Fruit fly (Drosophila melanogaster) whole organism, embryonic: ENCODE measurements around the gene ATPsyngamma.
A peak's percentile ranks its signal among the peaks of the same experiment; 100 is the strongest.

Experiments used
- Atf-2 ChIP-seq: fragments of 200-800 bp; sonication (Bioruptor generic); optimal IDR thresholded peaks from 2 replicates; lab custom pipeline; 2016; ENCODE audit warnings: missing biosample characterization, missing genetic modification characterization
- CG10366 ChIP-seq: fragments of 200-800 bp; sonication (Bioruptor generic); IDR thresholded peaks from 2 replicates; pipeline ENCODE4 v1.3.6; 2022; ENCODE audit warnings: missing biosample characterization, missing genetic modification characterization
- CG11504 ChIP-seq: fragments of 200-800 bp; sonication (Bioruptor generic); optimal IDR thresholded peaks from 3 replicates; lab custom pipeline; 2019; ENCODE audit warnings: missing biosample characterization, mild to moderate bottlenecking, missing genetic modification characterization, moderate library complexity
- CG14667 ChIP-seq: fragments of 200-800 bp; sonication (Bioruptor generic); IDR thresholded peaks from 2 replicates; pipeline ENCODE4 v1.3.6; 2022; ENCODE audit warnings: missing biosample characterization, missing genetic modification characterization
- CG1647 ChIP-seq: fragments of 200-800 bp; sonication (Bioruptor generic); optimal IDR thresholded peaks from 3 replicates; lab custom pipeline; 2016; ENCODE audit warnings: missing biosample characterization, missing genetic modification characterization
- CG16815 ChIP-seq: fragments of 200-800 bp; sonication (Bioruptor generic); optimal IDR thresholded peaks from 3 replicates; lab custom pipeline; 2017; ENCODE audit warnings: missing biosample characterization, mild to moderate bottlenecking, missing genetic modification characterization
- CG17361 ChIP-seq: fragments of 200-800 bp; sonication (Bioruptor generic); IDR thresholded peaks from 3 replicates; pipeline ENCODE4 v1.3.6; 2022; ENCODE audit warnings: missing biosample characterization, missing genetic modification characterization
- CG17385 ChIP-seq: fragments of 200-800 bp; sonication (Bioruptor generic); optimal IDR thresholded peaks from 3 replicates; lab custom pipeline; 2018; ENCODE audit warnings: missing biosample characterization, mild to moderate bottlenecking, missing genetic modification characterization
- CG18599 ChIP-seq: fragments of 200-800 bp; sonication (Bioruptor generic); optimal IDR thresholded peaks from 3 replicates; lab custom pipeline; 2017; ENCODE audit warnings: missing biosample characterization, missing genetic modification characterization, mild to moderate bottlenecking, moderate library complexity, missing genetic modification reagents
- CG2129 ChIP-seq: fragments of 200-800 bp; sonication (Bioruptor generic); IDR thresholded peaks from 2 replicates; pipeline ENCODE4 v1.3.6; 2022; ENCODE audit warnings: missing biosample characterization, missing genetic modification characterization; ENCODE audit not compliant: partially characterized antibody
- CG2678 ChIP-seq: fragments of 200-800 bp; sonication (Bioruptor generic); optimal IDR thresholded peaks from 3 replicates; lab custom pipeline; 2019; ENCODE audit warnings: missing biosample characterization, mild to moderate bottlenecking, missing genetic modification characterization, moderate library complexity
- CG31441 ChIP-seq: fragments of 200-800 bp; sonication (Bioruptor generic); IDR thresholded peaks from 2 replicates; pipeline ENCODE4 v1.3.6; 2022; ENCODE audit warnings: missing biosample characterization, missing genetic modification characterization
- CG3281 ChIP-seq: fragments of 200-800 bp; sonication (Bioruptor generic); optimal IDR thresholded peaks from 3 replicates; lab custom pipeline; 2017; ENCODE audit warnings: missing biosample characterization, mild to moderate bottlenecking, missing genetic modification characterization
- CG3838 ChIP-seq: fragments of 200-800 bp; sonication (Bioruptor generic); optimal IDR thresholded peaks from 3 replicates; lab custom pipeline; 2016; ENCODE audit warnings: missing biosample characterization, missing genetic modification characterization
- CG3847 ChIP-seq: fragments of 200-800 bp; sonication (Bioruptor generic); IDR thresholded peaks from 2 replicates; pipeline ENCODE4 v1.3.6; 2022; ENCODE audit warnings: missing biosample characterization, missing genetic modification characterization
- CG43689 ChIP-seq: fragments of 200-800 bp; sonication (Bioruptor generic); IDR thresholded peaks from 2 replicates; pipeline ENCODE4 v1.3.6; 2022; ENCODE audit warnings: missing biosample characterization, missing genetic modification characterization
- CG4707 ChIP-seq: fragments of 200-800 bp; sonication (Bioruptor generic); optimal IDR thresholded peaks from 2 replicates; lab custom pipeline; 2018; ENCODE audit warnings: missing biosample characterization, mild to moderate bottlenecking, missing genetic modification characterization, moderate library complexity
- CG5180 ChIP-seq: fragments of 200-800 bp; sonication (Bioruptor generic); optimal IDR thresholded peaks from 3 replicates; lab custom pipeline; 2017; ENCODE audit warnings: missing biosample characterization, missing genetic modification characterization, mild to moderate bottlenecking, moderate library complexity, missing genetic modification reagents
- CG7786 ChIP-seq: fragments of 200-800 bp; sonication (Bioruptor generic); optimal IDR thresholded peaks from 2 replicates; lab custom pipeline; 2016; ENCODE audit warnings: missing biosample characterization, missing genetic modification characterization
- CG9727 ChIP-seq: fragments of 200-800 bp; sonication (Bioruptor generic); optimal IDR thresholded peaks from 3 replicates; lab custom pipeline; 2017; ENCODE audit warnings: missing biosample characterization, mild to moderate bottlenecking, missing genetic modification characterization
- CG9817 ChIP-seq: fragments of 200-800 bp; sonication (Bioruptor generic); optimal IDR thresholded peaks from 2 replicates; lab custom pipeline; 2018; ENCODE audit warnings: missing biosample characterization, mild to moderate bottlenecking, missing genetic modification characterization, moderate library complexity
- CG9932 ChIP-seq: fragments of 200-800 bp; sonication (Bioruptor generic); IDR thresholded peaks from 2 replicates; pipeline ENCODE4 v1.3.6; 2022; ENCODE audit warnings: missing biosample characterization, missing genetic modification characterization
- Doc3 ChIP-seq: fragments of 200-800 bp; sonication (Bioruptor generic); IDR thresholded peaks from 3 replicates; pipeline ENCODE4 v1.3.6; 2022; ENCODE audit warnings: missing biosample characterization, missing genetic modification characterization; ENCODE audit not compliant: partially characterized antibody
- ERR ChIP-seq: fragments of 200-800 bp; sonication (Bioruptor generic); optimal IDR thresholded peaks from 2 replicates; lab custom pipeline; 2016; ENCODE audit warnings: missing biosample characterization, missing genetic modification characterization
- Hr39 ChIP-seq: fragments of >200 bp; optimal IDR thresholded peaks from 2 replicates; lab custom pipeline; 2017
- Max ChIP-seq: fragments of 200-800 bp; sonication (Bioruptor generic); optimal IDR thresholded peaks from 2 replicates; lab custom pipeline; 2016; ENCODE audit warnings: missing biosample characterization, mild to moderate bottlenecking, missing genetic modification characterization
- Meics ChIP-seq: fragments of 200-800 bp; sonication (Bioruptor generic); optimal IDR thresholded peaks from 2 replicates; lab custom pipeline; 2017; ENCODE audit warnings: missing biosample characterization, mild to moderate bottlenecking, missing genetic modification characterization
- Oaz ChIP-seq: fragments of 200-800 bp; sonication (Bioruptor generic); IDR thresholded peaks from 2 replicates; pipeline ENCODE4 v1.3.6; 2022; ENCODE audit warnings: missing biosample characterization, missing genetic modification characterization
- Ssrp ChIP-seq: fragments of 200-800 bp; sonication (Bioruptor generic); optimal IDR thresholded peaks from 2 replicates; lab custom pipeline; 2018; ENCODE audit warnings: missing biosample characterization, mild to moderate bottlenecking, missing genetic modification characterization, moderate library complexity
- TFAM ChIP-seq: fragments of 200-800 bp; sonication (Bioruptor generic); optimal IDR thresholded peaks from 2 replicates; lab custom pipeline; 2017; ENCODE audit warnings: missing biosample characterization, missing genetic modification characterization, inconsistent platforms
- Taf1 ChIP-seq: fragments of 200-800 bp; sonication (Bioruptor generic); IDR thresholded peaks from 2 replicates; pipeline ENCODE4 v1.3.6; 2022; ENCODE audit warnings: missing biosample characterization, missing genetic modification characterization
- Trl ChIP-seq, 3 experiments: fragments of >200 bp in 2 of 3; fragments of 200-800 bp in 1 of 3; sonication (Bioruptor generic) in 1 of 3; optimal IDR thresholded peaks; 2 replicates in 1 of 3; 3 replicates in 2 of 3; lab custom pipeline; 2016 to 2017; ENCODE audit warnings: missing biosample characterization in 1 of 3, missing genetic modification characterization in 1 of 3
- Xrp1 ChIP-seq: fragments of 200-800 bp; sonication (Bioruptor generic); IDR thresholded peaks from 2 replicates; pipeline ENCODE4 v1.3.6; 2022; ENCODE audit warnings: missing biosample characterization, missing genetic modification characterization
- ash1 ChIP-seq: fragments of 200-800 bp; sonication (Bioruptor generic); optimal IDR thresholded peaks from 2 replicates; lab custom pipeline; 2018; ENCODE audit warnings: missing biosample characterization, mild to moderate bottlenecking, missing genetic modification characterization
- cas ChIP-seq: fragments of 200-800 bp; sonication (Bioruptor generic); IDR thresholded peaks from 2 replicates; pipeline ENCODE4 v1.3.6; 2022; ENCODE audit warnings: missing biosample characterization, missing genetic modification characterization
- chinmo ChIP-seq: fragments of 200-800 bp; sonication (Bioruptor generic); IDR thresholded peaks from 4 replicates; pipeline ENCODE4 v1.3.6; 2022; ENCODE audit warnings: missing biosample characterization, missing genetic modification characterization; ENCODE audit not compliant: partially characterized antibody
- corto ChIP-seq: fragments of 200-800 bp; sonication (Bioruptor generic); optimal IDR thresholded peaks from 2 replicates; lab custom pipeline; 2016; ENCODE audit warnings: missing biosample characterization, mild to moderate bottlenecking, missing genetic modification characterization, moderate library complexity
- croc ChIP-seq: fragments of 200-800 bp; sonication (Bioruptor generic); conservative IDR thresholded peaks from 3 replicates; pipeline ENCODE4 v1.3.6; 2022; ENCODE audit warnings: missing biosample characterization, missing genetic modification characterization
- crp ChIP-seq, 2 experiments: fragments of 200-800 bp; sonication (Bioruptor generic); optimal IDR thresholded peaks; 2 replicates in 1 of 2; 3 replicates in 1 of 2; lab custom pipeline; 2017; ENCODE audit warnings: missing biosample characterization in 2 of 2, missing genetic modification characterization in 2 of 2, mild to moderate bottlenecking in 1 of 2, moderate library complexity in 1 of 2
- fd3F ChIP-seq: fragments of 200-800 bp; sonication (Bioruptor generic); optimal IDR thresholded peaks from 2 replicates; lab custom pipeline; 2018; ENCODE audit warnings: missing biosample characterization, mild to moderate bottlenecking, missing genetic modification characterization, moderate library complexity
- ken ChIP-seq: fragments of 200-800 bp; sonication (Bioruptor generic); IDR thresholded peaks from 3 replicates; pipeline ENCODE4 v1.3.6; 2022; ENCODE audit warnings: missing biosample characterization, missing genetic modification characterization
- lilli ChIP-seq: fragments of 200-800 bp; sonication (Bioruptor generic); optimal IDR thresholded peaks from 3 replicates; lab custom pipeline; 2016; ENCODE audit warnings: missing biosample characterization, missing genetic modification characterization
- lmd ChIP-seq: fragments of 200-800 bp; sonication (Bioruptor generic); IDR thresholded peaks from 2 replicates; pipeline ENCODE4 v1.3.6; 2022; ENCODE audit warnings: missing biosample characterization, missing genetic modification characterization
- lola ChIP-seq, 3 experiments: fragments of >200 bp in 2 of 3; fragments of 200-800 bp in 1 of 3; sonication (Bioruptor generic) in 1 of 3; optimal IDR thresholded peaks; 2 replicates each; lab custom pipeline; 2017 to 2019; ENCODE audit warnings: missing biosample characterization in 3 of 3, missing genetic modification characterization in 3 of 3, mild to moderate bottlenecking in 1 of 3, moderate library complexity in 1 of 3
- maf-S ChIP-seq: fragments of 200-800 bp; sonication (Bioruptor generic); optimal IDR thresholded peaks from 2 replicates; lab custom pipeline; 2016; ENCODE audit warnings: missing biosample characterization, missing genetic modification characterization
- otp ChIP-seq: fragments of 200-800 bp; sonication (Bioruptor generic); IDR thresholded peaks from 3 replicates; pipeline ENCODE4, ENCODE4 v1.3.6; 2022; ENCODE audit warnings: missing biosample characterization, missing genetic modification characterization
- phol ChIP-seq: fragments of 200-800 bp; sonication (Bioruptor generic); optimal IDR thresholded peaks from 3 replicates; lab custom pipeline; 2018; ENCODE audit warnings: missing biosample characterization, mild to moderate bottlenecking, missing genetic modification characterization, moderate library complexity
- sima ChIP-seq: fragments of 200-800 bp; sonication (Bioruptor generic); optimal IDR thresholded peaks from 2 replicates; lab custom pipeline; 2016; ENCODE audit warnings: missing biosample characterization, missing genetic modification characterization
- zf30C ChIP-seq: fragments of 200-800 bp; sonication (Bioruptor generic); optimal IDR thresholded peaks from 3 replicates; lab custom pipeline; 2018; ENCODE audit warnings: missing biosample characterization, mild to moderate bottlenecking, missing genetic modification characterization

Gene ATPsyngamma

DNA sequence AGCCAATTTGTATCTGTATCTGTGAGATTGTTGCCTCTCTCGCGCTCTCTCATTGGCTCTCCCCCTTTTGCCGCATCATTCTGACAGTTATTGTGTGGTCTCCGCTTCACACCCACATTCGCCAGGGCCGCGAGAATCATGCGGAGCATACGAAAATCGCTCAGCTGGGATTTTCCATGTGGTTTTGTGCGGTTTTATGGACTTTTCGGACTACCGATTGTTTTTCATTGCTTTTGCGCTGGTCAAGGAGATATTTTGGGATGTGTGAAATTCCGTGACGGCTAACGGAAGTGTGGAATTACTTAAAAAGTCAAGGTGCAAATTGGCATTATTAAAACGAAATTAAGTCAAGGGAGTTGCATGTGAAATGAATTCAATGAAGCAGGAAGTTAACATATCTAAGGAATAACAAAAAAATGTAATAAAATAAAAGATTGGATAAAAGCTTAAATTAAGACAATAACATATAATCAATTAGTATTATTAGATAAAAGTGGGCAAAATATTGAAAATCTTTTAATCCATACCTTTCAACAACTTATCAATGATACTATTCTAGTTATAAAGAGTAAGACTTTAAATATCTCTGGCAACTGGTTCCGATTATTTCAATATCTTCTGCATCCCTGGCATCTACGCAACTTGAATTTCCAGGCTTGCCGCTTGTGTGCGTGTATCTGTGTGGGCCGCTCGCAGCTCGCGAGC, 23.3 kb upstream of the ATPsyngamma start (continued):
- no peak for TF ChIP-seq CG2129
- TF ChIP-seq lmd (GFP tag; lab: Robert Waterston, UW), result peak; percentile 56; the same call in 1 of the 2 replicates
- TF ChIP-seq Doc3, result peak; percentile 28; the same call in 1 of the 3 replicates
- no peak for TF ChIP-seq CG1647
- TF ChIP-seq CG31441, result peak; percentile 32; the same call in 1 of the 2 replicates
- TF ChIP-seq Max (GFP tag; lab: Kevin White, UChicago), result peak; percentile 5
- TF ChIP-seq CG10366 (GFP tag; lab: Robert Waterston, UW), result peak; percentile 25; the same call in 1 of the 2 replicates
- no peak for TF ChIP-seq Taf1
- TF ChIP-seq CG7786 (GFP tag; lab: Kevin White, UChicago), result no peak
- TF ChIP-seq phol (tag; lab: Kevin White, UChicago), result peak; percentile 45
- no peak for TF ChIP-seq corto (GFP tag; lab: Kevin White, UChicago)
- peak; percentile 20 for TF ChIP-seq lilli
- 0 out of 4 replicates have a peak, but pooled peaks have one; percentile 8 for TF ChIP-seq chinmo (GFP tag; lab: Robert Waterston, UW)
- TF ChIP-seq lola (GFP tag; optimal IDR thresholded peaks at IDR 0.05; lab: Kevin White, UChicago), result peak in 1 of 3 experiments; percentile 69
- TF ChIP-seq Hr39 (lab: Kevin White, UChicago), result no peak
- TF ChIP-seq CG4707 (GFP tag; lab: Kevin White, UChicago), result no peak
- peak; percentile 35 for TF ChIP-seq CG9817 (tag; lab: Kevin White, UChicago)
- TF ChIP-seq CG14667 (GFP tag; lab: Robert Waterston, UW), result no peak
- TF ChIP-seq CG16815 (GFP tag; lab: Kevin White, UChicago), result peak; percentile 58
- 0 out of 2 replicates have a peak, but pooled peaks have one; percentile 19 for TF ChIP-seq CG3847 (GFP tag; lab: Robert Waterston, UW)
- peak; percentile 60 for TF ChIP-seq Meics (GFP tag; lab: Kevin White, UChicago)
- peak; percentile 39; the same call in 1 of the 3 replicates for TF ChIP-seq ken (GFP tag; lab: Robert Waterston, UW)
- peak in 1 of 2 experiments; percentile 96 for TF ChIP-seq Trl (optimal IDR thresholded peaks at IDR 0.05; lab: Kevin White, UChicago)
- peak; percentile 47 for TF ChIP-seq Trl (GFP tag; optimal IDR thresholded peaks at IDR 0.05; lab: Kevin White, UChicago)
- peak; percentile 61 for TF ChIP-seq CG11504 (tag; lab: Kevin White, UChicago)
- TF ChIP-seq crp (GFP tag; optimal IDR thresholded peaks at IDR 0.05; lab: Kevin White, UChicago), result peak in 1 of 2 experiments; percentile 50
- TF ChIP-seq CG18599 (GFP tag; lab: Kevin White, UChicago), result peak; percentile 17
- peak; percentile 86 for TF ChIP-seq CG17361 (GFP tag; lab: Robert Waterston, UW)
- TF ChIP-seq zf30C (GFP tag; lab: Kevin White, UChicago), result no peak
- TF ChIP-seq Oaz (GFP tag; lab: Robert Waterston, UW), result no peak
- no peak for TF ChIP-seq TFAM (GFP tag; lab: Kevin White, UChicago)
- TF ChIP-seq CG2678, result peak; percentile 73
- TF ChIP-seq CG9727 (GFP tag; lab: Kevin White, UChicago), result peak; percentile 69
- TF ChIP-seq CG9932, result peak; percentile 49
- TF ChIP-seq Atf-2 (GFP tag; lab: Kevin White, UChicago), result no peak
- peak; percentile 48 for TF ChIP-seq CG3281 (GFP tag; lab: Kevin White, UChicago)

DNA sequence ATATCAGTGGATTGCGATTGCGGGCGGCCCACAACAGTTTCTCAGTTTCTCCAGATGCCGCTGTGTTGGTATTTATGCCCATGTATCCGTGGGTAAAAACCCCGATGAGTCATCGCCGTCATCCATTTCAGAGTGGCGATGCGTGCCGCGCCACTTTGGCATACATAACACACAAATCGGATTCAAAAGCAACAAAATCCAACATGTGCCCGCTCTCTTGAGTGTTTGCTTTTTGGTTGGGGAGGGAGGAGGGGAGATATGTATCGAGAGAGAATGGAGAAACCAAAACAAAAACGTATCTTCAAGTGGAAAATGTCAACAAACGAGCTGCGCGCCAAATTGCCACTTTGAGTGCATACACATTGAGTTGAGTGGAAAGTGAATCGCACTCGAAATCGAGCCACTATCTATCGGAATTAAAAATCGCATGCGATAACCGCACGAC, 22.7 kb upstream of the ATPsyngamma start:
- TF ChIP-seq cas (GFP tag; lab: Robert Waterston, UW) (no peak), CG3838 (GFP tag; lab: Kevin White, UChicago) (peak; percentile 85), CG5180 (GFP tag; lab: Kevin White, UChicago) (no peak), CG17385 (no peak), ERR (no peak), CG3847 (GFP tag; lab: Robert Waterston, UW) (no peak), fd3F (GFP tag; lab: Kevin White, UChicago) (no peak), Ssrp (tag; lab: Kevin White, UChicago) (no peak), otp (GFP tag; lab: Robert Waterston, UW) (peak; percentile 9; the same call in 1 of the 3 replicates), maf-S (GFP tag; lab: Kevin White, UChicago) (no peak), sima (no peak), CG43689 (GFP tag; lab: Robert Waterston, UW) (no peak), ash1 (GFP tag; lab: Kevin White, UChicago) (no peak), croc (GFP tag; lab: Robert Waterston, UW) (no peak), Xrp1 (GFP tag; lab: Robert Waterston, UW) (no peak)
